Worm (Caenorhabditis elegans): Measurements from ENCODE around the gene F26G1.15.
A peak's percentile ranks its signal among the peaks of the same experiment; 100 is the strongest.

The F26G1.15 gene

DNA sequence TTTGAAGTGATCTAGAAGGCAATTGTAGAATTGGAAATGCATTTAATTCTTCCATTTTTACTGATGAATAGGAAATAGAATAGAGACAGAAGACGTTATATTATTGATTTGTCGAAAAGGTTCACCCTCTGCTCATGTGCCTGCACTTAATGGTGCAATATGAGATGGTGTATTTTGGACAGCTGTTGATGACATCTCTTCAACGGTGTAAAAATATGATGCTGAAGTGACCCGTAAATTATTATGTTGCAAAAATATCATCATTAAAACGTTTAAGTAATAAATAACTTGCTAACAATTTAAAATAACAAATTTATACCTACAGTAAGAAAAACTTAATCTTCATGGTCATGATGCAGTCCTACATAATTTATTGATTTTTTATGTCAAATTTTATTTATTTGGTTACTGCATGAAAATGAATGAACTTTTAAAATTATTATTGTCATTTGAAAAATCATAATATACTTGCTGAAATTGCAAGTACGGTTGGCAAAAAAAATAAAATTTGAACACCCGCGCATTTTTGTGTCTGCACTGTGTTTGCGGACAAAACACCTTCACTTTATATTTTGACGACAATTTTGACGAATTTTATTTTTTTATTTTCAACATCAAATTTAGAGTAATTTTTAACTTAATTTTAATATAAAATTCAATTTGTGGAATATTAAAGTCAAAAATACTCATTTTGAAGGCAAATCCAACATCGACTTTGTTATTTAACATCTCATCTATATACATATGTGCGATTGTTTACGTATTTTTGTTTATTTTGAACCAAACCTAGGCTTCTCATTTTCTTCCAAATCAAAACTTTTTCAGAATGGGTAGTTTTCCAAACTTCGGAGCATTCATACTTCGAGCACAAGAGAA is 37.9 kb downstream of the F26G1.15 start, which contains the start of the genes fbxb-88 and tbck-1 (continued):
- TF ChIP-seq sox-4 (tag; optimal IDR thresholded peaks at IDR 0.05) (no peak), tbx-2 (tag; optimal IDR thresholded peaks at IDR 0.05) (peak; percentile 62), nhr-71 (tag; optimal IDR thresholded peaks at IDR 0.05) (no peak), nhr-90 (tag; optimal IDR thresholded peaks at IDR 0.05; ENCODE audit: poor library complexity) (peak; percentile 46), fkh-10 (GFP tag; optimal IDR thresholded peaks at IDR 0.05) (no peak), mdl-1 (tag; optimal IDR thresholded peaks at IDR 0.05) (no peak), unc-30 (tag; optimal IDR thresholded peaks at IDR 0.05) (no peak), sptf-1 (tag; optimal IDR thresholded peaks at IDR 0.05) (no peak), jun-1 (tag; optimal IDR thresholded peaks at IDR 0.05) (no peak), zag-1 (tag; optimal IDR thresholded peaks at IDR 0.05) (no peak), ces-1 (GFP tag; optimal IDR thresholded peaks at IDR 0.05) (no peak), sup-37 (GFP tag; optimal IDR thresholded peaks at IDR 0.05) (no peak), isw-1 (GFP tag; IDR thresholded peaks at IDR 0.05) (peak; percentile 8; the same call in 1 of the 2 replicates), lir-3 (tag; optimal IDR thresholded peaks at IDR 0.05; ENCODE audit: poor library complexity) (peak; percentile 27), nhr-85 (tag) (peak; percentile 80), vab-15 (tag; optimal IDR thresholded peaks at IDR 0.05) (no peak), pag-3 (tag; optimal IDR thresholded peaks at IDR 0.05; ENCODE audit: borderline replicate concordance, insufficient read depth) (peak; percentile 13), dsc-1 (tag; optimal IDR thresholded peaks at IDR 0.05) (peak; percentile 37), lsy-2 (tag; optimal IDR thresholded peaks at IDR 0.05) (peak; percentile 70 to 82), lin-14 (GFP tag; optimal IDR thresholded peaks at IDR 0.05) (no peak), lin-35 (GFP tag; optimal IDR thresholded peaks at IDR 0.05) (peak; percentile 98), C16A3.4 (tag; optimal IDR thresholded peaks at IDR 0.05) (peak; percentile 57), unc-130 (tag; optimal IDR thresholded peaks at IDR 0.05) (peak; percentile 30), efl-3 (GFP tag; optimal IDR thresholded peaks at IDR 0.05) (no peak), ceh-82 (tag; optimal IDR thresholded peaks at IDR 0.05) (peak in 2 of 3 experiments; percentile 53 to 62), nhr-12 (tag; optimal IDR thresholded peaks at IDR 0.05) (no peak), grh-1 (GFP tag; IDR thresholded peaks at IDR 0.05) (no peak), nhr-11 (tag; optimal IDR thresholded peaks at IDR 0.05) (no peak), unc-86 (tag; optimal IDR thresholded peaks at IDR 0.05) (peak; percentile 21), tlp-1 (tag; optimal IDR thresholded peaks at IDR 0.05) (no peak), fos-1 (tag; optimal IDR thresholded peaks at IDR 0.05) (no peak), egl-13 (tag; optimal IDR thresholded peaks at IDR 0.05) (no peak), zip-4 (GFP tag; optimal IDR thresholded peaks at IDR 0.05) (no peak), mab-9 (GFP tag; IDR thresholded peaks at IDR 0.05) (no peak), pax-3 (tag; optimal IDR thresholded peaks at IDR 0.05) (no peak), egl-27 (tag; optimal IDR thresholded peaks at IDR 0.05) (no peak), fkh-8 (tag; optimal IDR thresholded peaks at IDR 0.05) (no peak), swsn-7 (tag; optimal IDR thresholded peaks at IDR 0.05) (peak; percentile 59), ztf-4 (tag; optimal IDR thresholded peaks at IDR 0.05) (no peak), fkh-4 (tag; optimal IDR thresholded peaks at IDR 0.05; ENCODE audit: borderline replicate concordance) (no peak), hlh-4 (tag; optimal IDR thresholded peaks at IDR 0.05) (no peak), ztf-11 (tag; optimal IDR thresholded peaks at IDR 0.05) (peak in 1 of 2 experiments; percentile 14)

Measured in whole organism, L1 larva.